Worm (Caenorhabditis elegans): Measurements from ENCODE around the gene nonu-1.

ce11 chrIII:4899035-4899578 lies 49.4 kb upstream of the nonu-1 start, which contains the start of gene nhl-2:
- TF ChIP-seq ZK546.5 (tag; optimal IDR thresholded peaks at IDR 0.05) (no peak), eor-1 (tag; optimal IDR thresholded peaks at IDR 0.05) (no peak), pha-4 (tag; optimal IDR thresholded peaks at IDR 0.05) (no peak), nhr-23 (tag; optimal IDR thresholded peaks at IDR 0.05) (no peak), unc-39 (tag; optimal IDR thresholded peaks at IDR 0.05) (no peak), ztf-4 (tag; optimal IDR thresholded peaks at IDR 0.05) (no peak), unc-62 (GFP tag; optimal IDR thresholded peaks at IDR 0.05) (no peak), zag-1 (tag; optimal IDR thresholded peaks at IDR 0.05) (no peak), jun-1 (tag; optimal IDR thresholded peaks at IDR 0.05) (no peak)

Measured in whole organism, L3 larva.